Fruit fly (Drosophila melanogaster): ENCODE results near the gene Orct.
A peak's percentile ranks its signal among the peaks of the same experiment; 100 is the strongest.

The Orct gene

dm6 chr3R:24272775-24273290 lies 3.2 kb upstream of the Orct start, which contains the start of gene Orct2 (continued):
- TF ChIP-seq abd-A (tag; optimal IDR thresholded peaks at IDR 0.05) (peak; percentile 79), CG6683 (GFP tag; optimal IDR thresholded peaks at IDR 0.05) (no peak), fru (optimal IDR thresholded peaks at IDR 0.05) (no peak), CG12769 (tag; optimal IDR thresholded peaks at IDR 0.05) (peak; percentile 37), Ravus (GFP tag; IDR thresholded peaks at IDR 0.05) (peak; percentile 32), onecut (GFP tag; IDR thresholded peaks at IDR 0.05) (peak; percentile 77), Dp (GFP tag; optimal IDR thresholded peaks at IDR 0.05) (no peak), Mrtf (GFP tag; IDR thresholded peaks at IDR 0.05) (no peak), D19A (tag; optimal IDR thresholded peaks at IDR 0.05) (peak; percentile 14), CG17612 (GFP tag; IDR thresholded peaks at IDR 0.05) (no peak), Xbp1 (GFP tag; optimal IDR thresholded peaks at IDR 0.05) (peak; percentile 69), CG1603 (tag; optimal IDR thresholded peaks at IDR 0.05) (no peak), twi (tag; optimal IDR thresholded peaks at IDR 0.05) (peak; percentile 62), Hey (tag; optimal IDR thresholded peaks at IDR 0.05) (peak; percentile 11), CkIIα-i1 (GFP tag; IDR thresholded peaks at IDR 0.05) (no peak), h (optimal IDR thresholded peaks at IDR 0.05) (no peak), E2f2 (GFP tag; IDR thresholded peaks at IDR 0.05) (peak; percentile 11; the same call in 1 of the 2 replicates), CG34224 (GFP tag; IDR thresholded peaks at IDR 0.05; ENCODE audit: partially characterized antibody) (peak; percentile 24; the same call in 1 of the 3 replicates), inv (GFP tag; IDR thresholded peaks at IDR 0.05; ENCODE audit: partially characterized antibody) (no peak), row (GFP tag; IDR thresholded peaks at IDR 0.05) (no peak), CG34422 (GFP tag; IDR thresholded peaks at IDR 0.05) (peak; percentile 77; the same call in 1 of the 3 replicates), ro (GFP tag; IDR thresholded peaks at IDR 0.05) (no peak), MBD-R2 (GFP tag; IDR thresholded peaks at IDR 0.05) (no peak), CG2120 (GFP tag; optimal IDR thresholded peaks at IDR 0.05) (no peak), YL-1 (GFP tag; optimal IDR thresholded peaks at IDR 0.05) (peak; percentile 4), sens (GFP tag) (no peak), CG42726 (GFP tag; IDR thresholded peaks at IDR 0.05; ENCODE audit: partially characterized antibody) (no peak), dysf (GFP tag; IDR thresholded peaks at IDR 0.05) (no peak), CG32532 (GFP tag; IDR thresholded peaks at IDR 0.05) (0 out of 2 replicates have a peak, but pooled peaks have one; percentile 6), crp (GFP tag; optimal IDR thresholded peaks at IDR 0.05) (no peak), Antp (GFP tag; optimal IDR thresholded peaks at IDR 0.05) (peak; percentile 15), CG10959 (GFP tag; IDR thresholded peaks at IDR 0.05) (no peak), Dbx (GFP tag; IDR thresholded peaks at IDR 0.05) (peak; percentile 27; the same call in 1 of the 3 replicates), Atf-2 (GFP tag; optimal IDR thresholded peaks at IDR 0.05) (no peak), Hr51 (GFP tag; optimal IDR thresholded peaks at IDR 0.05) (no peak), Sry-β (GFP tag; optimal IDR thresholded peaks at IDR 0.05) (no peak), CG13775 (GFP tag; optimal IDR thresholded peaks at IDR 0.05) (no peak), CG10366 (GFP tag; IDR thresholded peaks at IDR 0.05) (no peak), chm (GFP tag; IDR thresholded peaks at IDR 0.05) (no peak; the same call in 1 of the 2 replicates), sob (GFP tag; IDR thresholded peaks at IDR 0.05) (no peak), Gsc (GFP tag; IDR thresholded peaks at IDR 0.05) (no peak), org-1 (GFP tag; optimal IDR thresholded peaks at IDR 0.05) (peak; percentile 34), ac (GFP tag; optimal IDR thresholded peaks at IDR 0.05) (no peak), wek (GFP tag; optimal IDR thresholded peaks at IDR 0.05) (no peak), tx (GFP tag; optimal IDR thresholded peaks at IDR 0.05) (no peak), Sry-δ (GFP tag; optimal IDR thresholded peaks at IDR 0.05) (no peak), Doc3 (GFP tag; IDR thresholded peaks at IDR 0.05; ENCODE audit: partially characterized antibody) (no peak), B-H2 (GFP tag; optimal IDR thresholded peaks at IDR 0.05) (peak; percentile 37), CG6175 (GFP tag; IDR thresholded peaks at IDR 0.05) (no peak), nerfin-1 (tag; optimal IDR thresholded peaks at IDR 0.05) (no peak), corto (GFP tag; optimal IDR thresholded peaks at IDR 0.05) (no peak), CG9817 (tag; optimal IDR thresholded peaks at IDR 0.05) (no peak)
